Worm (Caenorhabditis elegans) whole organism, young adult: ENCODE data around the gene F56C4.4.

Experiments used
- B0336.3 ChIP-seq: fragments of 200-800 bp; sonication (Bioruptor generic); IDR thresholded peaks from 2 replicates; pipeline ENCODE4 v1.3.6; 2022; ENCODE audit warnings: missing genetic modification characterization, missing compliant biosample characterization
- madf-10 ChIP-seq: sonication (generic microtip); optimal IDR thresholded peaks from 2 replicates; lab custom pipeline; 2016; ENCODE audit warnings: mild to moderate bottlenecking, missing genetic modification characterization, missing compliant biosample characterization
- sptf-2 ChIP-seq: fragments of 200-800 bp; sonication (Bioruptor generic); optimal IDR thresholded peaks from 2 replicates; lab custom pipeline; 2018; ENCODE audit warnings: mild to moderate bottlenecking, missing genetic modification characterization, missing compliant biosample characterization
- unc-62 ChIP-seq: fragments of 150-350 bp; optimal IDR thresholded peaks from 2 replicates; lab custom pipeline; 2014; ENCODE audit warnings: missing biosample characterization, missing genetic modification reagents, missing genetic modification characterization

DNA sequence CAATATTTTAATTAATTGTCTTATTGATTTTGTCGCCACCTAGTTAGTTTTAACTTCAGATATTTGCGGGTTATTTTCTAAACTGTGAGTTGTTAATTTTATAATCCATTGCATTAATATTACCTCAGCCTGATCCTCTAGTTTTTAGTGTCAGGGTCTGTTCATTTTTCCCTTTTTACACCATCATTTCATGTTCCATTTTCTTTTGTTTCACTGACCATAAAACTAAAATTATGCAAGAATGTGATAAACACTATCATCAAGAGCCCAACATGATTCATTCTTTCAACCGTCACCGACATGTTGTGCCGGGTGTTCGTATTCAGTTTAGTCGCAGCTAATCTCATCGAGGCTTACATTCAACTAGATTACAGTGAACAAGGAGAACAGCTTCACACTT, 7.9 kb upstream of the F56C4.4 start, which contains the start of gene F56C4.2:
- TF ChIP-seq unc-62 (GFP tag; lab: Kevin White, UChicago) (no peak), madf-10 (no peak), sptf-2 (GFP tag; lab: Kevin White, UChicago) (no peak), B0336.3 (GFP tag; lab: Robert Waterston, UW) (no peak)
